Fruit fly (Drosophila melanogaster) whole organism, embryonic: ENCODE data around the gene Gpdh3.
A peak's percentile ranks its signal among the peaks of the same experiment; 100 is the strongest.

Experiments
- Antp ChIP-seq: fragments of 200-800 bp; sonication (Bioruptor generic); optimal IDR thresholded peaks from 3 replicates; lab custom pipeline; 2016; ENCODE audit warnings: missing biosample characterization, missing genetic modification characterization
- Awh ChIP-seq: fragments of 200-800 bp; sonication (Bioruptor generic); IDR thresholded peaks from 2 replicates; pipeline ENCODE4, ENCODE4 v1.3.6; 2022; ENCODE audit warnings: missing biosample characterization, missing genetic modification characterization
- CG10366 ChIP-seq: fragments of 200-800 bp; sonication (Bioruptor generic); IDR thresholded peaks from 2 replicates; pipeline ENCODE4 v1.3.6; 2022; ENCODE audit warnings: missing biosample characterization, missing genetic modification characterization
- CG10654 ChIP-seq: fragments of 200-800 bp; sonication (Bioruptor generic); optimal IDR thresholded peaks from 2 replicates; lab custom pipeline; 2016; ENCODE audit warnings: missing biosample characterization, missing genetic modification characterization
- CG11723 ChIP-seq: fragments of 200-800 bp; sonication (Bioruptor generic); optimal IDR thresholded peaks from 2 replicates; lab custom pipeline; 2017; ENCODE audit warnings: missing biosample characterization, mild to moderate bottlenecking, missing genetic modification characterization
- CG12104 ChIP-seq: fragments of 200-800 bp; sonication (Bioruptor generic); optimal IDR thresholded peaks from 3 replicates; lab custom pipeline; 2016; ENCODE audit warnings: missing biosample characterization, missing genetic modification characterization
- CG14050 ChIP-seq: fragments of 200-800 bp; sonication (Bioruptor generic); IDR thresholded peaks from 3 replicates; pipeline ENCODE4 v1.3.6; 2022; ENCODE audit warnings: missing biosample characterization, missing genetic modification characterization
- CG14965 ChIP-seq: fragments of 200-800 bp; sonication (Bioruptor generic); optimal IDR thresholded peaks from 2 replicates; lab custom pipeline; 2016; ENCODE audit warnings: missing biosample characterization, missing genetic modification characterization, borderline replicate concordance
- CG1647 ChIP-seq: fragments of 200-800 bp; sonication (Bioruptor generic); optimal IDR thresholded peaks from 3 replicates; lab custom pipeline; 2016; ENCODE audit warnings: missing biosample characterization, missing genetic modification characterization
- CG17912 ChIP-seq: fragments of 200-800 bp; sonication (Bioruptor generic); optimal IDR thresholded peaks from 2 replicates; lab custom pipeline; 2018; ENCODE audit warnings: missing biosample characterization, mild to moderate bottlenecking, missing genetic modification characterization
- CG18476 ChIP-seq: fragments of 200-800 bp; sonication (Bioruptor generic); optimal IDR thresholded peaks from 2 replicates; lab custom pipeline; 2016; ENCODE audit warnings: missing biosample characterization, mild to moderate bottlenecking, missing genetic modification characterization
- CG2889 ChIP-seq: fragments of 200-800 bp; sonication (Bioruptor generic); IDR thresholded peaks from 3 replicates; pipeline ENCODE4 v1.3.6; 2022; ENCODE audit warnings: missing biosample characterization, missing genetic modification characterization
- CG30020 ChIP-seq: fragments of 200-800 bp; optimal IDR thresholded peaks from 2 replicates; lab custom pipeline; 2019; ENCODE audit warnings: missing biosample characterization, mild to moderate bottlenecking, missing genetic modification characterization, moderate library complexity
- CG31441 ChIP-seq: fragments of 200-800 bp; sonication (Bioruptor generic); IDR thresholded peaks from 2 replicates; pipeline ENCODE4 v1.3.6; 2022; ENCODE audit warnings: missing biosample characterization, missing genetic modification characterization
- CG32532 ChIP-seq: fragments of 200-800 bp; sonication (Bioruptor generic); IDR thresholded peaks from 2 replicates; pipeline ENCODE4 v1.3.6; 2022; ENCODE audit warnings: missing biosample characterization, missing genetic modification characterization
- CG3847 ChIP-seq: fragments of 200-800 bp; sonication (Bioruptor generic); IDR thresholded peaks from 2 replicates; pipeline ENCODE4 v1.3.6; 2022; ENCODE audit warnings: missing biosample characterization, missing genetic modification characterization
- CG42726 ChIP-seq: fragments of 200-800 bp; sonication (Bioruptor generic); IDR thresholded peaks from 2 replicates; pipeline ENCODE4 v1.3.6; 2022; ENCODE audit warnings: missing biosample characterization, missing genetic modification characterization; ENCODE audit not compliant: partially characterized antibody
- CG5180 ChIP-seq: fragments of 200-800 bp; sonication (Bioruptor generic); optimal IDR thresholded peaks from 3 replicates; lab custom pipeline; 2017; ENCODE audit warnings: missing biosample characterization, missing genetic modification characterization, mild to moderate bottlenecking, moderate library complexity, missing genetic modification reagents
- CG6854 ChIP-seq: fragments of 200-800 bp; sonication (Bioruptor generic); optimal IDR thresholded peaks from 3 replicates; lab custom pipeline; 2017; ENCODE audit warnings: missing biosample characterization, mild to moderate bottlenecking, missing genetic modification characterization
- CG7786 ChIP-seq: fragments of 200-800 bp; sonication (Bioruptor generic); optimal IDR thresholded peaks from 2 replicates; lab custom pipeline; 2016; ENCODE audit warnings: missing biosample characterization, missing genetic modification characterization
- CG7963 ChIP-seq: fragments of 200-800 bp; sonication (Bioruptor generic); IDR thresholded peaks from 3 replicates; pipeline ENCODE4 v1.3.6; 2022; ENCODE audit warnings: missing biosample characterization, missing genetic modification characterization; ENCODE audit not compliant: partially characterized antibody
- CG9727 ChIP-seq: fragments of 200-800 bp; sonication (Bioruptor generic); optimal IDR thresholded peaks from 3 replicates; lab custom pipeline; 2017; ENCODE audit warnings: missing biosample characterization, mild to moderate bottlenecking, missing genetic modification characterization
- CkIIα-i1 ChIP-seq: fragments of 200-800 bp; sonication (Bioruptor generic); IDR thresholded peaks from 2 replicates; pipeline ENCODE4 v1.3.6; 2022; ENCODE audit warnings: missing biosample characterization, missing genetic modification characterization
- CrebB ChIP-seq: fragments of 200-800 bp; sonication (Bioruptor generic); optimal IDR thresholded peaks from 3 replicates; lab custom pipeline; 2018; ENCODE audit warnings: missing biosample characterization, mild to moderate bottlenecking, missing genetic modification characterization
- Fer1 ChIP-seq: fragments of 200-800 bp; sonication (Bioruptor generic); optimal IDR thresholded peaks from 2 replicates; lab custom pipeline; 2017; ENCODE audit warnings: missing biosample characterization, mild to moderate bottlenecking, missing genetic modification characterization
- Gsc ChIP-seq: fragments of 200-800 bp; sonication (Bioruptor generic); IDR thresholded peaks from 2 replicates; pipeline ENCODE4 v1.3.6; 2022; ENCODE audit warnings: missing biosample characterization, missing genetic modification characterization
- H2.0 ChIP-seq: fragments of 200-800 bp; sonication (Bioruptor generic); IDR thresholded peaks from 2 replicates; pipeline ENCODE4 v1.3.6; 2022; ENCODE audit warnings: missing biosample characterization, missing genetic modification characterization
- HLHmδ ChIP-seq: fragments of 200-800 bp; sonication (Bioruptor generic); optimal IDR thresholded peaks from 2 replicates; lab custom pipeline; 2018; ENCODE audit warnings: missing biosample characterization, mild to moderate bottlenecking, missing genetic modification characterization, moderate library complexity
- Hr3 ChIP-seq: fragments of 200-800 bp; sonication (Bioruptor generic); optimal IDR thresholded peaks from 3 replicates; lab custom pipeline; 2016; ENCODE audit warnings: missing biosample characterization, missing genetic modification characterization
- MBD-R2 ChIP-seq: fragments of 200-800 bp; sonication (Bioruptor generic); IDR thresholded peaks from 2 replicates; pipeline ENCODE4 v1.3.6; 2022; ENCODE audit warnings: missing biosample characterization, missing genetic modification characterization
- PHDP ChIP-seq: fragments of 200-800 bp; sonication (Bioruptor generic); optimal IDR thresholded peaks from 3 replicates; lab custom pipeline; 2018; ENCODE audit warnings: missing biosample characterization, mild to moderate bottlenecking, missing genetic modification characterization, moderate library complexity
- Ptx1 ChIP-seq: fragments of 200-800 bp; sonication (Bioruptor generic); IDR thresholded peaks from 2 replicates; pipeline ENCODE4 v1.3.6; 2022; ENCODE audit warnings: missing biosample characterization, missing genetic modification characterization
- Spps ChIP-seq: fragments of 200-800 bp; sonication (Bioruptor generic); optimal IDR thresholded peaks from 2 replicates; lab custom pipeline; 2018; ENCODE audit warnings: missing biosample characterization, mild to moderate bottlenecking, missing genetic modification characterization
- Taf1 ChIP-seq: fragments of 200-800 bp; sonication (Bioruptor generic); IDR thresholded peaks from 2 replicates; pipeline ENCODE4 v1.3.6; 2022; ENCODE audit warnings: missing biosample characterization, missing genetic modification characterization
- YL-1 ChIP-seq: fragments of 200-800 bp; sonication (Bioruptor generic); optimal IDR thresholded peaks from 3 replicates; lab custom pipeline; 2017; ENCODE audit warnings: missing biosample characterization, mild to moderate bottlenecking, missing genetic modification characterization
- az2 ChIP-seq: fragments of 200-800 bp; sonication (Bioruptor generic); optimal IDR thresholded peaks from 3 replicates; lab custom pipeline; 2016; ENCODE audit warnings: missing biosample characterization, missing genetic modification characterization
- bsh ChIP-seq, 2 experiments: fragments of 200-800 bp; sonication (Bioruptor generic); optimal IDR thresholded peaks; 2 replicates each; lab custom pipeline; 2017 to 2018; ENCODE audit warnings: mild to moderate bottlenecking in 2 of 2, missing biosample characterization in 2 of 2, missing genetic modification characterization in 2 of 2, moderate library complexity in 1 of 2
- cato ChIP-seq: fragments of 200-800 bp; sonication (Bioruptor generic); optimal IDR thresholded peaks from 2 replicates; lab custom pipeline; 2016; ENCODE audit warnings: missing biosample characterization, missing genetic modification characterization, borderline replicate concordance
- chm ChIP-seq: fragments of 200-800 bp; sonication (Bioruptor generic); IDR thresholded peaks from 2 replicates; pipeline ENCODE4 v1.3.6; 2022; ENCODE audit warnings: missing biosample characterization, missing genetic modification characterization
- ci ChIP-seq: fragments of 200-800 bp; sonication (Bioruptor generic); IDR thresholded peaks from 3 replicates; pipeline ENCODE4 v1.3.6; 2022; ENCODE audit warnings: missing biosample characterization, missing genetic modification characterization
- dm ChIP-seq: fragments of 200-800 bp; sonication (Bioruptor generic); optimal IDR thresholded peaks from 3 replicates; lab custom pipeline; 2016; ENCODE audit warnings: missing biosample characterization, missing genetic modification characterization
- gt ChIP-seq: fragments of 200-800 bp; sonication (Bioruptor generic); IDR thresholded peaks from 2 replicates; pipeline ENCODE4 v1.3.6; 2022; ENCODE audit warnings: missing biosample characterization, missing genetic modification characterization
- maf-S ChIP-seq: fragments of 200-800 bp; sonication (Bioruptor generic); optimal IDR thresholded peaks from 2 replicates; lab custom pipeline; 2016; ENCODE audit warnings: missing biosample characterization, missing genetic modification characterization
- nau ChIP-seq: fragments of 200-800 bp; sonication (Bioruptor generic); optimal IDR thresholded peaks from 3 replicates; lab custom pipeline; 2017; ENCODE audit warnings: missing biosample characterization, mild to moderate bottlenecking, missing genetic modification characterization, missing genetic modification reagents
- sc ChIP-seq, 3 experiments: fragments of >200 bp in 2 of 3; fragments of 200-800 bp in 1 of 3; sonication (Bioruptor generic) in 1 of 3; optimal IDR thresholded peaks; 2 replicates in 2 of 3; 3 replicates in 1 of 3; lab custom pipeline; 2017; ENCODE audit warnings: mild to moderate bottlenecking in 1 of 3, missing biosample characterization in 1 of 3, missing genetic modification characterization in 1 of 3, missing genetic modification reagents in 1 of 3
- so ChIP-seq: fragments of 200-800 bp; sonication (Bioruptor generic); IDR thresholded peaks from 3 replicates; pipeline ENCODE4 v1.3.6; 2022; ENCODE audit warnings: missing biosample characterization, missing genetic modification characterization
- sob ChIP-seq: fragments of 200-800 bp; sonication (Bioruptor generic); IDR thresholded peaks from 2 replicates; pipeline ENCODE4 v1.3.6; 2022; ENCODE audit warnings: missing biosample characterization, missing genetic modification characterization
- tin ChIP-seq: fragments of 200-800 bp; sonication (Bioruptor generic); optimal IDR thresholded peaks from 3 replicates; lab custom pipeline; 2016; ENCODE audit warnings: missing biosample characterization, missing genetic modification characterization
- trh ChIP-seq: fragments of 200-800 bp; sonication (Bioruptor generic); optimal IDR thresholded peaks from 2 replicates; lab custom pipeline; 2016; ENCODE audit warnings: missing biosample characterization, missing genetic modification characterization
- wek ChIP-seq: fragments of 200-800 bp; sonication (Bioruptor generic); optimal IDR thresholded peaks from 3 replicates; lab custom pipeline; 2018; ENCODE audit warnings: missing biosample characterization, mild to moderate bottlenecking, missing genetic modification characterization, moderate library complexity
- yki ChIP-seq: fragments of >200 bp; optimal IDR thresholded peaks from 3 replicates; lab custom pipeline; 2018
- z ChIP-seq: fragments of 200-800 bp; sonication (Bioruptor generic); IDR thresholded peaks from 3 replicates; pipeline ENCODE4 v1.3.6; 2022; ENCODE audit warnings: missing biosample characterization, missing genetic modification characterization

Gene Gpdh3

dm6 chr3R:22400246-22400645 lies 18.4 kb downstream of the Gpdh3 start (continued):
- TF ChIP-seq trh (GFP tag; lab: Kevin White, UChicago) = no peak
- no peak for TF ChIP-seq Spps
- TF ChIP-seq CG11723 = no peak
- no peak for TF ChIP-seq dm (GFP tag; lab: Kevin White, UChicago)
- no peak for TF ChIP-seq HLHmδ (GFP tag; lab: Kevin White, UChicago)
- peak; percentile 14 for TF ChIP-seq CG18476 (GFP tag; lab: Kevin White, UChicago)
- no peak for TF ChIP-seq CG30020 (tag; lab: Kevin White, UChicago)
- no peak for TF ChIP-seq sc (optimal IDR thresholded peaks at IDR 0.05; lab: Kevin White, UChicago)
- TF ChIP-seq sc (GFP tag; optimal IDR thresholded peaks at IDR 0.05; lab: Kevin White, UChicago) = no peak
- TF ChIP-seq wek = no peak
- no peak for TF ChIP-seq Fer1
- no peak for TF ChIP-seq yki (lab: Kevin White, UChicago)
- no peak for TF ChIP-seq CG31441 (GFP tag; lab: Robert Waterston, UW)
- no peak for TF ChIP-seq CG12104 (GFP tag; lab: Kevin White, UChicago)
- TF ChIP-seq Ptx1 (GFP tag; lab: Robert Waterston, UW) = peak; percentile 58
- peak; percentile 37 for TF ChIP-seq CG9727
- no peak for TF ChIP-seq az2 (GFP tag; lab: Kevin White, UChicago)
- no peak for TF ChIP-seq CG14965
- TF ChIP-seq Gsc (GFP tag; lab: Robert Waterston, UW) = no peak
- no peak for TF ChIP-seq MBD-R2 (GFP tag; lab: Robert Waterston, UW)
- no peak for TF ChIP-seq CG1647 (GFP tag; lab: Kevin White, UChicago)
- TF ChIP-seq Taf1 = peak; percentile 55
- TF ChIP-seq cato = no peak
- no peak for TF ChIP-seq Antp (GFP tag; lab: Kevin White, UChicago)
- TF ChIP-seq sob = 0 out of 2 replicates have a peak, but pooled peaks have one; percentile 29
- peak; percentile 40; the same call in 1 of the 2 replicates for TF ChIP-seq CG3847 (GFP tag; lab: Robert Waterston, UW)
- no peak for TF ChIP-seq YL-1 (GFP tag; lab: Kevin White, UChicago)
- no peak for TF ChIP-seq nau (GFP tag; lab: Kevin White, UChicago)
- no peak for TF ChIP-seq Awh
- no peak for TF ChIP-seq H2.0 (GFP tag; lab: Robert Waterston, UW)
- TF ChIP-seq CrebB (tag; lab: Kevin White, UChicago) = no peak
- no peak for TF ChIP-seq CG42726 (GFP tag; lab: Robert Waterston, UW)
- TF ChIP-seq Hr3 (GFP tag; lab: Kevin White, UChicago) = no peak
- TF ChIP-seq z = no peak
- TF ChIP-seq maf-S (GFP tag; lab: Kevin White, UChicago) = no peak
- TF ChIP-seq chm (GFP tag; lab: Robert Waterston, UW) = no peak
- TF ChIP-seq ci = no peak
- no peak for TF ChIP-seq CG10654
- no peak for TF ChIP-seq CG14050
- TF ChIP-seq CG17912 (GFP tag; lab: Kevin White, UChicago) = no peak
- TF ChIP-seq CG32532 (GFP tag; lab: Robert Waterston, UW) = peak; percentile 75
- TF ChIP-seq CG2889 (GFP tag; lab: Robert Waterston, UW) = 0 out of 3 replicates have a peak, but pooled peaks have one; percentile 8
- no peak for TF ChIP-seq CG7786 (GFP tag; lab: Kevin White, UChicago)
- peak; percentile 14 to 58 for TF ChIP-seq bsh (GFP tag; optimal IDR thresholded peaks at IDR 0.05; lab: Kevin White, UChicago)
- TF ChIP-seq so (GFP tag; lab: Robert Waterston, UW) = no peak
- TF ChIP-seq CG7963 (GFP tag; lab: Robert Waterston, UW) = no peak
- no peak for TF ChIP-seq CG10366 (GFP tag; lab: Robert Waterston, UW)
- peak; percentile 3 for TF ChIP-seq tin (GFP tag; lab: Kevin White, UChicago)
- TF ChIP-seq gt (GFP tag; lab: Robert Waterston, UW) = no peak
- no peak for TF ChIP-seq PHDP (tag; lab: Kevin White, UChicago)
- TF ChIP-seq CkIIα-i1 = no peak
- no peak for TF ChIP-seq CG6854
- no peak for TF ChIP-seq CG5180 (GFP tag; lab: Kevin White, UChicago)
